Fruit fly (Drosophila melanogaster): Measurements from ENCODE around the gene Vha13.
A peak's percentile ranks its signal among the peaks of the same experiment; 100 is the strongest.

Vha13 gene

dm6 chr3R:19625300-19626230 is 18.6 kb downstream of the Vha13 start (continued):
- TF ChIP-seq crp (GFP tag; optimal IDR thresholded peaks at IDR 0.05) (no peak), CG8944 (GFP tag; optimal IDR thresholded peaks at IDR 0.05) (no peak), CG3281 (GFP tag; optimal IDR thresholded peaks at IDR 0.05) (no peak), Taf1 (GFP tag; IDR thresholded peaks at IDR 0.05) (no peak), CG13775 (GFP tag; optimal IDR thresholded peaks at IDR 0.05) (no peak), toy (GFP tag; IDR thresholded peaks at IDR 0.05) (no peak), CG32772 (GFP tag; IDR thresholded peaks at IDR 0.05) (no peak), ash1 (GFP tag; optimal IDR thresholded peaks at IDR 0.05) (no peak), CG15011 (GFP tag; optimal IDR thresholded peaks at IDR 0.05) (no peak), Pdp1 (GFP tag; optimal IDR thresholded peaks at IDR 0.05) (peak in 1 of 2 experiments; percentile 51), cg (GFP tag; optimal IDR thresholded peaks at IDR 0.05) (no peak), Ravus (GFP tag; IDR thresholded peaks at IDR 0.05) (no peak), pfk (GFP tag; optimal IDR thresholded peaks at IDR 0.05) (no peak), pho (GFP tag; optimal IDR thresholded peaks at IDR 0.05) (no peak), jumu (GFP tag; optimal IDR thresholded peaks at IDR 0.05) (no peak), CG4730 (GFP tag; IDR thresholded peaks at IDR 0.05) (no peak), CG3065 (GFP tag; optimal IDR thresholded peaks at IDR 0.05) (no peak), Xbp1 (GFP tag; optimal IDR thresholded peaks at IDR 0.05) (no peak), nerfin-2 (GFP tag; IDR thresholded peaks at IDR 0.05; ENCODE audit: partially characterized antibody) (no peak), stwl (tag; optimal IDR thresholded peaks at IDR 0.05) (no peak), sqz (GFP tag; optimal IDR thresholded peaks at IDR 0.05) (peak; percentile 6), CG17802 (tag; optimal IDR thresholded peaks at IDR 0.05) (no peak), CG2202 (tag; optimal IDR thresholded peaks at IDR 0.05) (no peak), Dip2 (GFP tag; IDR thresholded peaks at IDR 0.05) (no peak), CG2889 (GFP tag; IDR thresholded peaks at IDR 0.05) (no peak), nau (GFP tag; optimal IDR thresholded peaks at IDR 0.05) (no peak), HLH3B (GFP tag; IDR thresholded peaks at IDR 0.05) (no peak), CG8478 (optimal IDR thresholded peaks at IDR 0.05) (no peak), bigmax (GFP tag; optimal IDR thresholded peaks at IDR 0.05) (no peak)

- TF ChIP-seq ftz-f1 (GFP tag; optimal IDR thresholded peaks at IDR 0.05) (peak; percentile 34), CG34422 (GFP tag; IDR thresholded peaks at IDR 0.05) (no peak), lov (optimal IDR thresholded peaks at IDR 0.05) (no peak), lov (GFP tag; IDR thresholded peaks at IDR 0.05) (no peak), CG12769 (tag; optimal IDR thresholded peaks at IDR 0.05) (peak; percentile 42), CG16813 (GFP tag; IDR thresholded peaks at IDR 0.05; ENCODE audit: partially characterized antibody) (no peak), seq (GFP tag; IDR thresholded peaks at IDR 0.05) (no peak), CG11093 (GFP tag; IDR thresholded peaks at IDR 0.05) (no peak), Usf (GFP tag; optimal IDR thresholded peaks at IDR 0.05) (no peak), CG9876 (GFP tag; optimal IDR thresholded peaks at IDR 0.05) (no peak), rib (GFP tag; IDR thresholded peaks at IDR 0.05) (0 out of 2 replicates have a peak, but pooled peaks have one; percentile 21), sug (tag; optimal IDR thresholded peaks at IDR 0.05) (peak; percentile 68), Dll (GFP tag; IDR thresholded peaks at IDR 0.05; ENCODE audit: partially characterized antibody) (no peak), az2 (GFP tag; optimal IDR thresholded peaks at IDR 0.05) (no peak), CG8290 (GFP tag; optimal IDR thresholded peaks at IDR 0.05) (no peak), CG8290 (tag; optimal IDR thresholded peaks at IDR 0.05) (peak in 1 of 2 experiments; percentile 13), chinmo (GFP tag; IDR thresholded peaks at IDR 0.05; ENCODE audit: partially characterized antibody) (peak; percentile 75; the same call in 1 of the 4 replicates), Lim3 (GFP tag; IDR thresholded peaks at IDR 0.05) (no peak), bcd (GFP tag; optimal IDR thresholded peaks at IDR 0.05) (no peak), CG18262 (tag; optimal IDR thresholded peaks at IDR 0.05) (no peak), Ets97D (GFP tag; optimal IDR thresholded peaks at IDR 0.05) (no peak), gsb (GFP tag; IDR thresholded peaks at IDR 0.05) (no peak), B-H1 (GFP tag; IDR thresholded peaks at IDR 0.05) (no peak)
Observed at dm6 chr3R:19624482-19624881, 19.7 kb downstream of the Vha13 start.
